Worm (Caenorhabditis elegans) whole organism, L2 larva: Measurements from ENCODE around the gene vab-23.
A peak's percentile ranks its signal among the peaks of the same experiment; 100 is the strongest.

ENCODE experiments used
- C34F6.9 ChIP-seq: fragments of 150-350 bp; optimal IDR thresholded peaks from 2 replicates; lab custom pipeline; 2014; ENCODE audit warnings: missing biosample characterization, missing genetic modification characterization
- F13H6.1 ChIP-seq: sonication (generic microtip); optimal IDR thresholded peaks from 2 replicates; lab custom pipeline; 2016; ENCODE audit warnings: missing genetic modification characterization, missing compliant biosample characterization
- Y55F3AM.14 ChIP-seq: fragments of 200-800 bp; sonication (Bioruptor generic); optimal IDR thresholded peaks from 2 replicates; lab custom pipeline; 2018; ENCODE audit warnings: mild to moderate bottlenecking, missing genetic modification characterization, missing compliant biosample characterization
- ZK546.5 ChIP-seq: sonication (generic microtip); optimal IDR thresholded peaks from 2 replicates; lab custom pipeline; 2017; ENCODE audit warnings: missing biosample characterization, missing genetic modification characterization
- alr-1 ChIP-seq: fragments of 150-350 bp; optimal IDR thresholded peaks from 2 replicates; lab custom pipeline; 2014; ENCODE audit warnings: missing biosample characterization, missing genetic modification characterization
- aly-2 ChIP-seq: fragments of 150-350 bp; optimal IDR thresholded peaks from 2 replicates; lab custom pipeline; 2014; ENCODE audit warnings: missing biosample characterization, missing genetic modification characterization
- blmp-1 ChIP-seq: sonication (generic microtip); optimal IDR thresholded peaks from 2 replicates; lab custom pipeline; 2017; ENCODE audit warnings: missing genetic modification characterization, mild to moderate bottlenecking, missing compliant biosample characterization, antibody characterized with exemption, moderate library complexity; ENCODE audit not compliant: insufficient read depth
- ceh-16 ChIP-seq: fragments of 150-350 bp; optimal IDR thresholded peaks from 2 replicates; lab custom pipeline; 2014; ENCODE audit warnings: missing biosample characterization, missing genetic modification characterization
- ceh-82 ChIP-seq: fragments of 150-350 bp; optimal IDR thresholded peaks from 2 replicates; lab custom pipeline; 2014; ENCODE audit warnings: missing biosample characterization, missing genetic modification characterization
- crh-2 ChIP-seq: sonication (generic microtip); optimal IDR thresholded peaks from 2 replicates; lab custom pipeline; 2017; ENCODE audit warnings: missing biosample characterization, missing genetic modification characterization
- egl-27 ChIP-seq: sonication (generic microtip); optimal IDR thresholded peaks from 3 replicates; lab custom pipeline; 2017; ENCODE audit warnings: missing biosample characterization, missing genetic modification reagents, missing genetic modification characterization
- elt-1 ChIP-seq: fragments of 150-350 bp; optimal IDR thresholded peaks from 2 replicates; lab custom pipeline; 2014; ENCODE audit warnings: missing biosample characterization, missing genetic modification characterization
- elt-3 ChIP-seq: sonication (generic microtip); optimal IDR thresholded peaks from 2 replicates; lab custom pipeline; 2017; ENCODE audit warnings: missing biosample characterization, missing genetic modification characterization
- fos-1 ChIP-seq: fragments of 150-350 bp; optimal IDR thresholded peaks from 2 replicates; lab custom pipeline; 2014; ENCODE audit warnings: missing biosample characterization, missing genetic modification characterization
- lin-13 ChIP-seq: fragments of 150-350 bp; optimal IDR thresholded peaks from 2 replicates; lab custom pipeline; 2014; ENCODE audit warnings: missing biosample characterization, missing genetic modification reagents, missing genetic modification characterization
- lin-39 ChIP-seq: fragments of 150-350 bp; optimal IDR thresholded peaks from 2 replicates; lab custom pipeline; 2014; ENCODE audit warnings: missing biosample characterization, missing genetic modification reagents, missing genetic modification characterization
- lsy-2 ChIP-seq, 2 experiments: fragments of 150-350 bp in 1 of 2; sonication (generic microtip) in 1 of 2; optimal IDR thresholded peaks; 2 replicates each; lab custom pipeline; 2014 to 2017; ENCODE audit warnings: missing biosample characterization in 2 of 2, missing genetic modification characterization in 2 of 2
- mbf-1 ChIP-seq: sonication (generic microtip); optimal IDR thresholded peaks from 2 replicates; lab custom pipeline; 2017; ENCODE audit warnings: missing biosample characterization, missing genetic modification characterization
- nhr-10 ChIP-seq: sonication (generic microtip); optimal IDR thresholded peaks from 2 replicates; lab custom pipeline; 2017; ENCODE audit warnings: missing biosample characterization, missing genetic modification characterization
- nhr-129 ChIP-seq: fragments of 150-350 bp; optimal IDR thresholded peaks from 2 replicates; lab custom pipeline; 2014; ENCODE audit warnings: missing biosample characterization, missing genetic modification characterization
- nhr-21 ChIP-seq: fragments of 150-350 bp; optimal IDR thresholded peaks from 2 replicates; lab custom pipeline; 2014; ENCODE audit warnings: missing biosample characterization, missing genetic modification characterization
- nhr-23 ChIP-seq: fragments of 150-350 bp; optimal IDR thresholded peaks from 2 replicates; lab custom pipeline; 2014; ENCODE audit warnings: missing biosample characterization, missing genetic modification reagents, missing genetic modification characterization
- nhr-25 ChIP-seq: fragments of 150-350 bp; sonication (generic microtip); optimal IDR thresholded peaks from 3 replicates; lab custom pipeline; 2014; ENCODE audit warnings: missing biosample characterization, missing genetic modification characterization
- nhr-6 ChIP-seq: fragments of 150-350 bp; optimal IDR thresholded peaks from 2 replicates; lab custom pipeline; 2014; ENCODE audit warnings: missing biosample characterization, missing genetic modification characterization
- nhr-77 ChIP-seq: fragments of 150-350 bp; optimal IDR thresholded peaks from 2 replicates; lab custom pipeline; 2014; ENCODE audit warnings: missing biosample characterization, missing genetic modification characterization
- sma-9 ChIP-seq, 2 experiments: fragments of 150-350 bp in 1 of 2; sonication (generic microtip) in 1 of 2; optimal IDR thresholded peaks; 2 replicates each; lab custom pipeline; 2014 to 2016; ENCODE audit warnings: missing genetic modification characterization in 2 of 2, mild to moderate bottlenecking in 1 of 2, missing biosample characterization in 1 of 2, missing compliant biosample characterization in 1 of 2, missing genetic modification reagents in 1 of 2, moderate library complexity in 1 of 2
- unc-39 ChIP-seq: fragments of 150-350 bp; optimal IDR thresholded peaks from 2 replicates; lab custom pipeline; 2014; ENCODE audit warnings: missing biosample characterization, missing genetic modification characterization
- unc-55 ChIP-seq: fragments of 150-350 bp; sonication (generic microtip); optimal IDR thresholded peaks from 3 replicates; lab custom pipeline; 2014; ENCODE audit warnings: missing biosample characterization, missing genetic modification reagents, missing genetic modification characterization
- unc-62 ChIP-seq: fragments of 150-350 bp; optimal IDR thresholded peaks from 2 replicates; lab custom pipeline; 2014; ENCODE audit warnings: missing biosample characterization, missing genetic modification reagents, missing genetic modification characterization
- zag-1 ChIP-seq: fragments of 150-350 bp; optimal IDR thresholded peaks from 2 replicates; lab custom pipeline; 2014; ENCODE audit warnings: missing biosample characterization, missing genetic modification characterization
- ztf-11 ChIP-seq: sonication (generic microtip); optimal IDR thresholded peaks from 2 replicates; lab custom pipeline; 2017; ENCODE audit warnings: missing biosample characterization, missing genetic modification characterization
- ztf-4 ChIP-seq: fragments of 150-350 bp; optimal IDR thresholded peaks from 2 replicates; lab custom pipeline; 2014; ENCODE audit warnings: missing biosample characterization, missing genetic modification characterization

vab-23 gene

DNA sequence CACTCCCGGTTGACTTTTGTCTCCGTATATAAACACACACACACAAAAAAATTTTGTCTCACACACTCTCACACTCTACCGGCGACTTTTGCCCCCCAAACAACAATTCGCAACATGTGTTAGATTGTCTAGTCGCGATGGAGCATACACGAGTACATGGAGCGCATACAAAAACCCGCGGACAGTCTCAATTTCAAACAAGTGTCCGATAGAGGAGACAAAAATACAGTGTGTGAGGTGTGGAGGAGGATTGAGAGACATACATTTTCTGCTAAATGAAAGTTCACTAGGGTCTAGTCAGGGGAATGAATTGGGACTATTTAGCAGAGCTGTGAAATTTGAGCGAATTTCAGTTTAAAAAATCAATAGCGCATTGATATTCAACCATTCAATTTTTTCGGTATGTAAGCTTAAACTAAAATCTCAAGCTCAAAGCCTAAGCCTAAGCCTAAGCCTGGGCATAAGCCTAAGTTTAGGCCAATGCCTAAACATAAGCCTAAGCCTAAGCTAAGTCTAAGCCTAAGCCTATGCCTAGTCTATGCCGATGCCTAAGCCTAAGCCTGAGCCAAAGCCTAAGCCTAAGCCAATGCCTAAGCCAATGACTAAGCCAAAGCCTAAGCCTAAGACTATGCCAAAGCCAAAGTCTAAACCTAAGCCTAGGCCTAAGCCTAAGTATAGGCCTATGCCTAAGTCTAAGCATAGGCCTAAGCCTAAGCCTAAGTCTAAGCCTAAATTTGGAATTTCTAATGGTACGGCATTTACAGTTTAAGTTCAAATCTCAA lies 21.9 kb upstream of the vab-23 start:
- TF ChIP-seq alr-1 (tag; lab: Kevin White, UChicago) = no peak
- no peak for TF ChIP-seq elt-3 (tag; lab: Kevin White, UChicago)
- no peak for TF ChIP-seq unc-39 (tag; lab: Kevin White, UChicago)
- no peak for TF ChIP-seq zag-1 (tag; lab: Kevin White, UChicago)
- TF ChIP-seq sma-9 (GFP tag; optimal IDR thresholded peaks at IDR 0.05; lab: Kevin White, UChicago) = no peak
- no peak for TF ChIP-seq sma-9 (tag; optimal IDR thresholded peaks at IDR 0.05; lab: Kevin White, UChicago)
- no peak for TF ChIP-seq Y55F3AM.14
- TF ChIP-seq nhr-6 = no peak
- TF ChIP-seq crh-2 (tag; lab: Kevin White, UChicago) = no peak
- no peak for TF ChIP-seq ceh-82 (tag; lab: Kevin White, UChicago)
- TF ChIP-seq lsy-2 (tag; optimal IDR thresholded peaks at IDR 0.05; lab: Kevin White, UChicago) = no peak
- no peak for TF ChIP-seq mbf-1 (tag; lab: Kevin White, UChicago)
- TF ChIP-seq C34F6.9 = no peak
- no peak for TF ChIP-seq nhr-129 (tag; lab: Kevin White, UChicago)
- no peak for TF ChIP-seq nhr-25
- no peak for TF ChIP-seq aly-2 (tag; lab: Kevin White, UChicago)
- no peak for TF ChIP-seq ztf-4
- TF ChIP-seq nhr-10 (tag; lab: Kevin White, UChicago) = no peak
- TF ChIP-seq egl-27 (tag; lab: Kevin White, UChicago) = no peak
- TF ChIP-seq, all 48 proteins: peak for 0

ce11 chrII:11917530-11917952 lies 16.5 kb upstream of the vab-23 start:
- TF ChIP-seq nhr-21 (no peak), fos-1 (no peak), nhr-23 (tag; lab: Kevin White, UChicago) (no peak), C34F6.9 (no peak), F13H6.1 (tag; lab: Kevin White, UChicago) (no peak)

ce11 chrII:11916945-11917344 lies 15.9 kb upstream of the vab-23 start:
- TF ChIP-seq nhr-77 (tag; lab: Kevin White, UChicago) (no peak), unc-55 (GFP tag; lab: Kevin White, UChicago) (no peak), egl-27 (tag; lab: Kevin White, UChicago) (no peak), elt-1 (tag; lab: Kevin White, UChicago) (no peak), C34F6.9 (no peak), Y55F3AM.14 (no peak), unc-62 (GFP tag; lab: Kevin White, UChicago) (no peak), lin-13 (GFP tag; lab: Kevin White, UChicago) (no peak), lin-39 (tag; lab: Kevin White, UChicago) (no peak), fos-1 (no peak), ZK546.5 (no peak), elt-3 (tag; lab: Kevin White, UChicago) (no peak)

- TF ChIP-seq blmp-1 (tag; lab: Kevin White, UChicago) (no peak), unc-62 (GFP tag; lab: Kevin White, UChicago) (no peak), ceh-16 (tag; lab: Kevin White, UChicago) (no peak), egl-27 (tag; lab: Kevin White, UChicago) (no peak), unc-39 (tag; lab: Kevin White, UChicago) (no peak), ztf-4 (no peak), mbf-1 (tag; lab: Kevin White, UChicago) (no peak)
Observed at ce11 chrII:11916555-11916941, 15.5 kb upstream of the vab-23 start.

DNA sequence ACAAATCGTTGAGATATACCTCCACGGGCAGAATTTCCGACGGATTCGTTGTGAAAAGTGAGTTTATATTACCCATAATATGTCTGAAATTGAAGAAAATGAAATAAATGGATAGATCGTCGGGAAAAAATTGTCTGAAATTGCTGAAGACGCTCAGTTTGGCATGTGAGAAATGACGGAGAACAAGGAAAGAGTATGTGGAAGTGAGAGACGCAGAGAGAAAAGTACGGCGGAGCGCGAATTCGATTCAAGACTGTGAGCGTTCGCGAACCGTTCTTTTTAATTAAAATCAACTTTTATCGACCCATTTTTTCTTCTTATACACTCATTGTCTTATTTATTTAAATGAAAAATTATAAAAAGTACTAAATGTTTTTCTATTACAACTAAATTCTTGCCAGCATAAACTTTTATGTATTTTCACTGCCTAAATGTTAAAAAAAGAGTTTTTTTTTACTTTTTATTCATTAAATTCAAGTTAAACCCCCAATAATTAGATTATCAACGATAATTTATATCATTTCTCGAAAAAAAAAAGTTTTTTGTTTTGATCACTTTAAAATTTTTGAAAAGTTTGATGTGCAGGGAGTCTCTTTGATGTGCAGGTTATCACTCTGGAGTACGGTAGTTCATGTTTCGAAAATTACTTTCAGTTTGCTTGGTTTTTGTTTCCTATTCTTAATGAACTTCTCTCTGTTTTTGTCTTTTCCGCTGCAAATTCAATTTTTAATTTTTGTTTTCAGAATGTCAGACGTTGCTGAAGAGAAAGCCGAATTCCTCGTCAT lies 15.0 kb upstream of the vab-23 start, which contains the start of the genes vps-15 and hmg-12:
vps-15 (minus strand) TSS at position 83 of the 785 bp plus-strand sequence.
hmg-12 (plus strand) TSS at position 744 of the 785 bp plus-strand sequence.
- TF ChIP-seq unc-55 (GFP tag; lab: Kevin White, UChicago) (peak; percentile 41), ztf-11 (tag; lab: Kevin White, UChicago) (no peak), lsy-2 (tag; optimal IDR thresholded peaks at IDR 0.05; lab: Kevin White, UChicago) (peak; percentile 3 to 90), unc-62 (GFP tag; lab: Kevin White, UChicago) (no peak), ZK546.5 (peak; percentile 62), C34F6.9 (peak; percentile 46), nhr-10 (tag; lab: Kevin White, UChicago) (no peak)
